Fruit fly (Drosophila melanogaster): ENCODE measurements around the gene CG42704.

The CG42704 gene

DNA sequence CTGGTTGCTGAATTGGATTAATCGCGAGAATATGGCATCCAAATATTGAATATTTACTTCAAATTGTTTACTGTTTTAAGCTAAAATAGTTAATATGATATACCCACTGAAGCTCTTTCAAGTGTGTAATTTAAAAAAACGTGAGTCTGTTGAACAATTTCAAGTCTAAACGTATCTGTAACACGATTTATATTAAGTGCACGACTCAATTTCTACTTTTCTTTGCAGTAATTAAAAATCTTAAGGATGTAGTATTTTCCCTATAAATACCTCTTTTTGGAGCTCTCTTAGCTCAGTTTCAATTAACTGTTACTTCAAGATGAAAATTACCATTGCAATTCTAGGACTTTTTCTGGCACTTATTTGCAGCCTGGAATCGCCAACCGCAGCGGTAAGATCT lies at the start of gene CG42704:
Gene CG42704 (plus strand): TSS at position 301 of the 400 bp plus-strand sequence.
- TF ChIP-seq CG7963 (GFP tag; IDR thresholded peaks at IDR 0.05; ENCODE audit: partially characterized antibody) (no peak), caup (GFP tag; optimal IDR thresholded peaks at IDR 0.05; ENCODE audit: severe bottlenecking) (no peak), Pdp1 (GFP tag; optimal IDR thresholded peaks at IDR 0.05) (no peak), PHDP (tag; optimal IDR thresholded peaks at IDR 0.05) (no peak), nerfin-1 (tag; optimal IDR thresholded peaks at IDR 0.05) (no peak)

DNA sequence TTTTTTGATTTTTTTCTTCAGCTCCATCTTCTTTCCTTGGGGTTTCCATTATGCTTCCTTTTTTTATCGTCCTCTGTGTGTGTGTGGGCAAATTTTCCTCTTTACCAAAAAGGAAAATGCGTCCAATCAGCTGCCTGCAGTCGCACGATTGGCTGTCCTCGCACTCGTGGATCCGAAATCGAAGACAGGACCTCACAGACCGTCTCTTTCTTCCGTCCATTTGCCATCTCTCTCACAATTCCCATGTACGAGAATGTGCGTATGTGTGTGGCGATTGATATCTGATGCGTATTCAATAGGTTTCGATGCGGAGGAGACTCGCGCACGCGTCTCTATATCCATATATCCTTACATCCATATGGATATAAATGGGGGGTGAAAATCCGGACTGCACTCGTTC lies 44.1 kb upstream of the CG42704 start:
- TF ChIP-seq Deaf1 (tag; optimal IDR thresholded peaks at IDR 0.05) (peak; percentile 66), Nf-YC (tag; optimal IDR thresholded peaks at IDR 0.05) (peak; percentile 94), chn (GFP tag; optimal IDR thresholded peaks at IDR 0.05) (no peak), CG34422 (GFP tag; IDR thresholded peaks at IDR 0.05) (no peak), Ets65A (GFP tag) (peak; percentile 3), Nf-YB (GFP tag; optimal IDR thresholded peaks at IDR 0.05) (peak; percentile 93), cg (GFP tag; optimal IDR thresholded peaks at IDR 0.05) (peak; percentile 26), CG2199 (GFP tag; IDR thresholded peaks at IDR 0.05) (0 out of 3 replicates have a peak, but pooled peaks have one; percentile 17), repo (GFP tag; optimal IDR thresholded peaks at IDR 0.05) (no peak), CG1832 (GFP tag; optimal IDR thresholded peaks at IDR 0.05) (peak; percentile 40), CG6175 (GFP tag; IDR thresholded peaks at IDR 0.05) (no peak), CG10321 (GFP tag; IDR thresholded peaks at IDR 0.05) (peak; percentile 74), Nf-YA (GFP tag; IDR thresholded peaks at IDR 0.05) (0 out of 2 replicates have a peak, but pooled peaks have one; percentile 12), z (GFP tag; IDR thresholded peaks at IDR 0.05) (peak; percentile 39; the same call in 1 of the 3 replicates)

DNA sequence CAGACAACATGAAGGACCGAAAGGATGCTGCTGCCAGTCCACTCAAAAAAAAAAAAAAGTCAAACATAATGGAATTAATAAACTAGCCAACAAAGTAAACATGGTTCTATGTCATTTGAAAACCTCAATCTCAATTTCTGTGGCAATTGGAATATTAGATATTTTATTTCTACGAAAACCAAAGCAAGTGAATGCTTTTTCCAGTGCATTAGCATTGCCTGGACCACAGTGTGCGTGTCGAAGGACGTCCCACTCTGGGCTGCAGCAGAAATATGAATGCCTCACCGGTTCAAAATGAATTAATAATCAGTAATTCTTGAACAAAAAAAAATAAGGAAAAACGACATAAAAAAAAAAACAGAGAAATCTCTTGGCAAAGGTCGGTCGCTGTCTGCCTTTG lies 40.0 kb upstream of the CG42704 start:
- TF ChIP-seq sens (GFP tag) (peak; percentile 51), Ets65A (GFP tag) (peak; percentile 30), toy (GFP tag; IDR thresholded peaks at IDR 0.05) (no peak)

DNA sequence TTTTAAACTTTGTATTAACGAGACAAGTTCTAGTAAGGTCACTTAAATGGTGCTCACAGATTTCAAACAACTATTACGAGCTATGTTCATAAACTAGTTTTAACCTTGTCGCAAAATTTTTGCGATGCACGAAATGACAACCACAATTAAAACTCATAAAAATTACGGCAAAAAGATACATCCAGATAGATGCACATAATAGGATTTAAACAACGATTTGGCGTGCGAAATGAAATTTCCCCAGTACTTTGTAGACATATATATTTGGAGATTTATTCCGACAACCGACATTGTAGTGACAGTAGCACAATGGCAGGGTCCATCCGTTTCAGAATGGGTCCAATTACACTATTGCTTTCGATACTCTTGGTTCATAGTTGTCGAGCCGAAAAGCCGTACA lies 34.6 kb upstream of the CG42704 start, which contains the start of gene CheA7a:
Gene CheA7a (plus strand): TSS at position 301 of the 400 bp plus-strand sequence.
- TF ChIP-seq NC2α (GFP tag; optimal IDR thresholded peaks at IDR 0.05) (no peak), Ets65A (GFP tag) (peak; percentile 77)

DNA sequence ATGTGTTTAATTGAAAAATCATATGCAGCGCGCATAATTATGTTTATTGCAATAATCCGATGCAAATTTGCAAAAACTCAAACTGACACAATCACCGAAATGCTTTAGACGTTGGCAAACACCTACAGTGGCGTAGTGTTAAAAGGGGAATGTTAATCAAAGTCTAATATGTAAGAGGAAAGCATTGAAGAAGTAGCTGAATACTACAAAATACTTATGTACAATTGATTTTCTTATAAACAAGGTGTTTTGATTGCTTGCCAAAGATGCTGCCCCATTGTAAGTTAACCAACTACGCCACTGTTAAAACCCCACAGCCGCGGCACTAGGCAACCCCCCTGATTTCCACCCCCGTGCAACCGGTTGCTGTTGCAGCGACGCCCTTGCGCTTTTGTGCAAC lies 32.9 kb upstream of the CG42704 start:
- peak; percentile 14 for TF ChIP-seq CG1603 (tag; optimal IDR thresholded peaks at IDR 0.05)
- TF ChIP-seq prd (optimal IDR thresholded peaks at IDR 0.05): no peak
- TF ChIP-seq prd (GFP tag; IDR thresholded peaks at IDR 0.05): 0 out of 3 replicates have a peak, but pooled peaks have one; percentile 12
- no peak for TF ChIP-seq fd102C (GFP tag; optimal IDR thresholded peaks at IDR 0.05)
- no peak for TF ChIP-seq sisA (GFP tag; IDR thresholded peaks at IDR 0.05)
- TF ChIP-seq sens (GFP tag): peak; percentile 43
- TF ChIP-seq lmd (GFP tag; IDR thresholded peaks at IDR 0.05): no peak
- TF ChIP-seq dmrt11E (tag; optimal IDR thresholded peaks at IDR 0.05): peak; percentile 14

DNA sequence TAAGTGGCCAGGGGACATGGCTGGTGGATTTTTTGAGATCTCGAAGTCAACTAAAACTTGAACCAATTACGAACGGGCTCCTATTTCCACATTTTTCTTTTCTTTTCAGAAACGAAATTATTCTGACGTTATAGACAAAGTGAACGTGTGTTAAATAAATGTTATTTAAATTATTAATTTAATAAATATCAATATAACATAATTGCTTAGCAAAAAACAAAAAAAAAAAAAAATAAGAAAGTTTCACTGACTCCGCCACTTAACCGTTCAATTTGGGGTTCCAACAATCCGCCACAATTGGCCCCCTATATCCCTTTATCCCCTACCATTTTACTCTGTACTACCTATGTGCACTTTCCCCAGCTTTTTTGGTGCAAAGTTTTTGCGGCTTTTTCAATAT lies 29.6 kb upstream of the CG42704 start, which contains the start of gene CG42781:
Gene CG42781 (minus strand): TSS at position 101 of the 400 bp plus-strand sequence.
- no peak for TF ChIP-seq nau (GFP tag; optimal IDR thresholded peaks at IDR 0.05)
- TF ChIP-seq dimm (GFP tag; IDR thresholded peaks at IDR 0.05): no peak
- no peak for TF ChIP-seq so (GFP tag; IDR thresholded peaks at IDR 0.05)
- TF ChIP-seq Gug (GFP tag; IDR thresholded peaks at IDR 0.05): no peak
- no peak for TF ChIP-seq CG2889 (GFP tag; IDR thresholded peaks at IDR 0.05)
- TF ChIP-seq CG10209 (GFP tag; optimal IDR thresholded peaks at IDR 0.05): no peak
- no peak for TF ChIP-seq CG4282 (GFP tag; optimal IDR thresholded peaks at IDR 0.05)
- no peak for TF ChIP-seq CG6254 (GFP tag; optimal IDR thresholded peaks at IDR 0.05)
- no peak for TF ChIP-seq gsb (GFP tag; IDR thresholded peaks at IDR 0.05)
- no peak for TF ChIP-seq CG8478 (optimal IDR thresholded peaks at IDR 0.05)
- no peak for TF ChIP-seq kay (GFP tag; optimal IDR thresholded peaks at IDR 0.05)
- no peak for TF ChIP-seq NC2α (GFP tag; optimal IDR thresholded peaks at IDR 0.05)
- no peak for TF ChIP-seq CG6854 (GFP tag; optimal IDR thresholded peaks at IDR 0.05)
